Fruit fly (Drosophila melanogaster) whole organism, embryonic: ENCODE results near the gene SP555.

Source experiments
- Atf-2 ChIP-seq: fragments of 200-800 bp; sonication (Bioruptor generic); optimal IDR thresholded peaks from 2 replicates; lab custom pipeline; 2016; ENCODE audit warnings: missing biosample characterization, missing genetic modification characterization
- Atf3 ChIP-seq: fragments of 200-800 bp; sonication (Bioruptor generic); optimal IDR thresholded peaks from 3 replicates; lab custom pipeline; 2016; ENCODE audit warnings: missing biosample characterization, missing genetic modification characterization
- BtbVII ChIP-seq: fragments of 200-800 bp; sonication (Bioruptor generic); optimal IDR thresholded peaks from 3 replicates; lab custom pipeline; 2017; ENCODE audit warnings: missing biosample characterization, mild to moderate bottlenecking, missing genetic modification characterization
- CG10979 ChIP-seq: fragments of 200-800 bp; sonication (Bioruptor generic); optimal IDR thresholded peaks from 2 replicates; lab custom pipeline; 2018; ENCODE audit warnings: missing biosample characterization, mild to moderate bottlenecking, missing genetic modification characterization, moderate library complexity
- CG12236 ChIP-seq: fragments of 200-800 bp; sonication (Bioruptor generic); optimal IDR thresholded peaks from 2 replicates; lab custom pipeline; 2016; ENCODE audit warnings: missing biosample characterization, missing genetic modification characterization
- CG12299 ChIP-seq: fragments of 200-800 bp; sonication (Bioruptor generic); optimal IDR thresholded peaks from 2 replicates; lab custom pipeline; 2018; ENCODE audit warnings: missing biosample characterization, mild to moderate bottlenecking, missing genetic modification characterization
- CG12744 ChIP-seq: fragments of 200-800 bp; sonication (Bioruptor generic); optimal IDR thresholded peaks from 2 replicates; lab custom pipeline; 2016; ENCODE audit warnings: missing biosample characterization, missing genetic modification characterization
- CG14667 ChIP-seq: fragments of 200-800 bp; sonication (Bioruptor generic); IDR thresholded peaks from 2 replicates; pipeline ENCODE4 v1.3.6; 2022; ENCODE audit warnings: missing biosample characterization, missing genetic modification characterization
- CG15073 ChIP-seq: fragments of 200-800 bp; sonication (Bioruptor generic); optimal IDR thresholded peaks from 2 replicates; lab custom pipeline; 2016; ENCODE audit warnings: missing biosample characterization, missing genetic modification characterization
- CG17359 ChIP-seq: fragments of 200-800 bp; sonication (Bioruptor generic); optimal IDR thresholded peaks from 3 replicates; lab custom pipeline; 2018; ENCODE audit warnings: missing biosample characterization, mild to moderate bottlenecking, missing genetic modification characterization, moderate library complexity
- CG2199 ChIP-seq: fragments of 200-800 bp; sonication (Bioruptor generic); IDR thresholded peaks from 3 replicates; pipeline ENCODE4 v1.3.6; 2022; ENCODE audit warnings: missing biosample characterization, missing genetic modification characterization
- CG2875 ChIP-seq: fragments of 200-800 bp; sonication (Bioruptor generic); optimal IDR thresholded peaks from 2 replicates; lab custom pipeline; 2017; ENCODE audit warnings: missing biosample characterization, mild to moderate bottlenecking, missing genetic modification characterization, missing genetic modification reagents
- CG32772 ChIP-seq: fragments of 200-800 bp; sonication (Bioruptor generic); IDR thresholded peaks from 2 replicates; pipeline ENCODE4 v1.3.6; 2022; ENCODE audit warnings: missing biosample characterization, missing genetic modification characterization
- CG4282 ChIP-seq: fragments of 200-800 bp; sonication (Bioruptor generic); optimal IDR thresholded peaks from 2 replicates; lab custom pipeline; 2016; ENCODE audit warnings: missing biosample characterization, missing genetic modification characterization
- CG4404 ChIP-seq: fragments of 200-800 bp; sonication (Bioruptor generic); IDR thresholded peaks from 2 replicates; pipeline ENCODE4 v1.3.6; 2022; ENCODE audit warnings: missing biosample characterization, missing genetic modification characterization
- CG4424 ChIP-seq: fragments of 200-800 bp; sonication (Bioruptor generic); optimal IDR thresholded peaks from 3 replicates; lab custom pipeline; 2016; ENCODE audit warnings: missing biosample characterization, missing genetic modification characterization
- CG4730 ChIP-seq: fragments of 200-800 bp; sonication (Bioruptor generic); IDR thresholded peaks from 2 replicates; pipeline ENCODE4 v1.3.6; 2022; ENCODE audit warnings: missing biosample characterization, missing genetic modification characterization
- CG5245 ChIP-seq: fragments of 200-800 bp; sonication (Bioruptor generic); optimal IDR thresholded peaks from 3 replicates; lab custom pipeline; 2016; ENCODE audit warnings: missing biosample characterization, missing genetic modification characterization
- CG6175 ChIP-seq: fragments of 200-800 bp; sonication (Bioruptor generic); IDR thresholded peaks from 3 replicates; pipeline ENCODE4 v1.3.6; 2022; ENCODE audit warnings: missing biosample characterization, missing genetic modification characterization
- CG6272 ChIP-seq: fragments of 200-800 bp; sonication (Bioruptor generic); IDR thresholded peaks from 2 replicates; pipeline ENCODE4 v1.3.6; 2022; ENCODE audit warnings: missing biosample characterization, missing genetic modification characterization
- CG9932 ChIP-seq: fragments of 200-800 bp; sonication (Bioruptor generic); IDR thresholded peaks from 2 replicates; pipeline ENCODE4 v1.3.6; 2022; ENCODE audit warnings: missing biosample characterization, missing genetic modification characterization
- CHES-1-like ChIP-seq: fragments of 200-800 bp; sonication (Bioruptor generic); optimal IDR thresholded peaks from 2 replicates; lab custom pipeline; 2016; ENCODE audit warnings: missing biosample characterization, missing genetic modification characterization
- CrebB ChIP-seq: fragments of 200-800 bp; sonication (Bioruptor generic); optimal IDR thresholded peaks from 3 replicates; lab custom pipeline; 2018; ENCODE audit warnings: missing biosample characterization, mild to moderate bottlenecking, missing genetic modification characterization
- D19B ChIP-seq: fragments of 200-800 bp; sonication (Bioruptor generic); optimal IDR thresholded peaks from 2 replicates; lab custom pipeline; 2017; ENCODE audit warnings: missing biosample characterization, mild to moderate bottlenecking, missing genetic modification characterization
- Dbx ChIP-seq: fragments of 200-800 bp; sonication (Bioruptor generic); IDR thresholded peaks from 3 replicates; pipeline ENCODE4 v1.3.6; 2022; ENCODE audit warnings: missing biosample characterization, missing genetic modification characterization
- Ets97D ChIP-seq: fragments of 200-800 bp; sonication (Bioruptor generic); optimal IDR thresholded peaks from 3 replicates; lab custom pipeline; 2016; ENCODE audit warnings: missing biosample characterization, missing genetic modification characterization
- Fer2 ChIP-seq: fragments of 200-800 bp; sonication (Bioruptor generic); optimal IDR thresholded peaks from 2 replicates; lab custom pipeline; 2018; ENCODE audit warnings: missing biosample characterization, mild to moderate bottlenecking, missing genetic modification characterization, moderate library complexity
- Gsc ChIP-seq: fragments of 200-800 bp; sonication (Bioruptor generic); IDR thresholded peaks from 2 replicates; pipeline ENCODE4 v1.3.6; 2022; ENCODE audit warnings: missing biosample characterization, missing genetic modification characterization
- NC2β ChIP-seq: fragments of 200-800 bp; sonication (Bioruptor generic); optimal IDR thresholded peaks from 2 replicates; lab custom pipeline; 2016; ENCODE audit warnings: missing biosample characterization, missing genetic modification characterization
- NK7.1 ChIP-seq: fragments of 200-800 bp; sonication (Bioruptor generic); optimal IDR thresholded peaks from 3 replicates; lab custom pipeline; 2016; ENCODE audit warnings: missing biosample characterization, missing genetic modification characterization
- NfI ChIP-seq: fragments of 200-800 bp; sonication (Bioruptor generic); optimal IDR thresholded peaks from 3 replicates; lab custom pipeline; 2018; ENCODE audit warnings: missing biosample characterization, mild to moderate bottlenecking, missing genetic modification characterization, moderate library complexity
- Optix ChIP-seq: fragments of 200-800 bp; sonication (Bioruptor generic); IDR thresholded peaks from 3 replicates; pipeline ENCODE4 v1.3.6; 2022; ENCODE audit warnings: missing biosample characterization, missing genetic modification characterization
- Ptx1 ChIP-seq: fragments of 200-800 bp; sonication (Bioruptor generic); IDR thresholded peaks from 2 replicates; pipeline ENCODE4 v1.3.6; 2022; ENCODE audit warnings: missing biosample characterization, missing genetic modification characterization
- ac ChIP-seq: fragments of 200-800 bp; sonication (Bioruptor generic); optimal IDR thresholded peaks from 3 replicates; lab custom pipeline; 2017; ENCODE audit warnings: missing biosample characterization, mild to moderate bottlenecking, missing genetic modification characterization
- amos ChIP-seq: fragments of 200-800 bp; sonication (Bioruptor generic); IDR thresholded peaks from 2 replicates; pipeline ENCODE4 v1.3.6; 2022; ENCODE audit warnings: missing biosample characterization, missing genetic modification characterization; ENCODE audit not compliant: partially characterized antibody
- ase ChIP-seq: fragments of 200-800 bp; sonication (Bioruptor generic); IDR thresholded peaks from 3 replicates; pipeline ENCODE4 v1.3.6; 2022; ENCODE audit warnings: missing biosample characterization, missing genetic modification characterization
- cas ChIP-seq: fragments of 200-800 bp; sonication (Bioruptor generic); IDR thresholded peaks from 2 replicates; pipeline ENCODE4 v1.3.6; 2022; ENCODE audit warnings: missing biosample characterization, missing genetic modification characterization
- dati ChIP-seq: fragments of 200-800 bp; sonication (Bioruptor generic); IDR thresholded peaks from 2 replicates; pipeline ENCODE4 v1.3.6; 2022; ENCODE audit warnings: missing biosample characterization, missing genetic modification characterization
- eve ChIP-seq, 2 experiments: fragments of >200 bp; optimal IDR thresholded peaks; 2 replicates each; lab custom pipeline; 2017; ENCODE audit warnings: missing biosample characterization in 2 of 2, missing genetic modification characterization in 2 of 2
- eyg ChIP-seq: fragments of 200-800 bp; sonication (Bioruptor generic); optimal IDR thresholded peaks from 3 replicates; lab custom pipeline; 2016; ENCODE audit warnings: missing biosample characterization, missing genetic modification characterization
- gce ChIP-seq: fragments of 200-800 bp; sonication (Bioruptor generic); IDR thresholded peaks from 3 replicates; pipeline ENCODE4 v1.3.6; 2022; ENCODE audit warnings: missing biosample characterization, missing genetic modification characterization
- gcm ChIP-seq: fragments of 200-800 bp; sonication (Bioruptor generic); optimal IDR thresholded peaks from 2 replicates; lab custom pipeline; 2019; ENCODE audit warnings: missing biosample characterization, mild to moderate bottlenecking, missing genetic modification characterization, moderate library complexity
- gsb ChIP-seq: fragments of 200-800 bp; sonication (Bioruptor generic); IDR thresholded peaks from 2 replicates; pipeline ENCODE4 v1.3.6; 2022; ENCODE audit warnings: missing biosample characterization, missing genetic modification characterization
- her ChIP-seq: fragments of 200-800 bp; sonication (Bioruptor generic); optimal IDR thresholded peaks from 2 replicates; lab custom pipeline; 2016; ENCODE audit warnings: missing biosample characterization, missing genetic modification characterization
- maf-S ChIP-seq: fragments of 200-800 bp; sonication (Bioruptor generic); optimal IDR thresholded peaks from 2 replicates; lab custom pipeline; 2016; ENCODE audit warnings: missing biosample characterization, missing genetic modification characterization
- nmo ChIP-seq: fragments of 200-800 bp; sonication (Bioruptor generic); optimal IDR thresholded peaks from 2 replicates; lab custom pipeline; 2018; ENCODE audit warnings: missing biosample characterization, mild to moderate bottlenecking, missing genetic modification characterization, moderate library complexity
- p53 ChIP-seq: fragments of 200-800 bp; sonication (Bioruptor generic); optimal IDR thresholded peaks from 2 replicates; lab custom pipeline; 2016; ENCODE audit warnings: missing biosample characterization, missing genetic modification characterization
- pfk ChIP-seq: fragments of 200-800 bp; sonication (Bioruptor generic); optimal IDR thresholded peaks from 2 replicates; lab custom pipeline; 2018; ENCODE audit warnings: missing biosample characterization, mild to moderate bottlenecking, missing genetic modification characterization, moderate library complexity
- scrt ChIP-seq: fragments of 200-800 bp; sonication (Bioruptor generic); optimal IDR thresholded peaks from 2 replicates; lab custom pipeline; 2018; ENCODE audit warnings: missing biosample characterization, mild to moderate bottlenecking, missing genetic modification characterization, moderate library complexity
- shn ChIP-seq: fragments of 200-800 bp; sonication (Bioruptor generic); optimal IDR thresholded peaks from 3 replicates; lab custom pipeline; 2016; ENCODE audit warnings: missing biosample characterization, missing genetic modification characterization
- wor ChIP-seq: fragments of 200-800 bp; sonication (Bioruptor generic); IDR thresholded peaks from 2 replicates; pipeline ENCODE4 v1.3.6; 2022; ENCODE audit warnings: missing biosample characterization, missing genetic modification characterization

The SP555 gene

dm6 chr2L:5052367-5052914, 14.9 kb downstream of the SP555 start, which contains the start of gene senju (continued):
- TF ChIP-seq CG2199 (GFP tag; lab: Robert Waterston, UW) (0 out of 3 replicates have a peak, but pooled peaks have one; percentile 35), CG4404 (GFP tag; lab: Robert Waterston, UW) (peak; percentile 52), her (GFP tag; lab: Kevin White, UChicago) (peak; percentile 91), CG4282 (GFP tag; lab: Kevin White, UChicago) (peak; percentile 60), CrebB (tag; lab: Kevin White, UChicago) (peak; percentile 69), CG4424 (peak; percentile 90), gcm (peak; percentile 41), NC2β (peak; percentile 82), cas (GFP tag; lab: Robert Waterston, UW) (peak; percentile 54; the same call in 1 of the 2 replicates), CG10979 (tag; lab: Kevin White, UChicago) (peak; percentile 76), CG12299 (tag; lab: Kevin White, UChicago) (peak; percentile 50), CG17359 (tag; lab: Kevin White, UChicago) (peak; percentile 78), Ets97D (GFP tag; lab: Kevin White, UChicago) (peak; percentile 93), amos (GFP tag; lab: Robert Waterston, UW) (peak; percentile 54), Atf3 (peak; percentile 74), maf-S (GFP tag; lab: Kevin White, UChicago) (peak; percentile 65), BtbVII (GFP tag; lab: Kevin White, UChicago) (peak; percentile 84), shn (GFP tag; lab: Kevin White, UChicago) (peak; percentile 86), CHES-1-like (GFP tag; lab: Kevin White, UChicago) (peak; percentile 96), CG4730 (peak; percentile 57), Gsc (GFP tag; lab: Robert Waterston, UW) (no peak), eve (GFP tag; optimal IDR thresholded peaks at IDR 0.05; lab: Kevin White, UChicago) (no peak), eyg (GFP tag; lab: Kevin White, UChicago) (peak; percentile 82), Atf-2 (GFP tag; lab: Kevin White, UChicago) (peak; percentile 62), gsb (GFP tag; lab: Robert Waterston, UW) (no peak; the same call in none of the 2 replicates), wor (GFP tag; lab: Robert Waterston, UW) (no peak), D19B (GFP tag; lab: Kevin White, UChicago) (peak; percentile 71), dati (GFP tag; lab: Robert Waterston, UW) (peak; percentile 73; the same call in 1 of the 2 replicates), CG12236 (peak; percentile 62), nmo (GFP tag; lab: Kevin White, UChicago) (peak; percentile 65), Fer2 (peak; percentile 62), CG32772 (GFP tag; lab: Robert Waterston, UW) (peak; percentile 60), ac (peak; percentile 15), CG12744 (peak; percentile 76), Ptx1 (GFP tag; lab: Robert Waterston, UW) (peak; percentile 84), gce (peak; percentile 79; the same call in 2 of the 3 replicates), CG5245 (GFP tag; lab: Kevin White, UChicago) (peak; percentile 80), NK7.1 (GFP tag; lab: Kevin White, UChicago) (peak; percentile 81), CG14667 (GFP tag; lab: Robert Waterston, UW) (peak; percentile 71), scrt (GFP tag; lab: Kevin White, UChicago) (peak; percentile 65), CG6272 (0 out of 2 replicates have a peak, but pooled peaks have one; percentile 27), CG6175 (peak; percentile 52; the same call in 2 of the 3 replicates), p53 (GFP tag; lab: Kevin White, UChicago) (peak; percentile 69), Optix (GFP tag; lab: Robert Waterston, UW) (peak; percentile 81), ase (GFP tag; lab: Robert Waterston, UW) (peak; percentile 76), pfk (GFP tag; lab: Kevin White, UChicago) (peak; percentile 75), CG2875 (GFP tag; lab: Kevin White, UChicago) (peak; percentile 80), CG9932 (GFP tag; lab: Robert Waterston, UW) (peak; percentile 83), NfI (GFP tag; lab: Kevin White, UChicago) (peak; percentile 79), CG15073 (GFP tag; lab: Kevin White, UChicago) (no peak), Dbx (peak; percentile 86)
